Worm (Caenorhabditis elegans) whole organism, L4 larva: ENCODE data around the gene Y61B8A.6.

Source experiments
- Y105C5A.15 ChIP-seq: fragments of 200-800 bp; sonication (Bioruptor generic); IDR thresholded peaks from 2 replicates; pipeline ENCODE4 v1.3.6; 2022; ENCODE audit warnings: missing genetic modification characterization, missing compliant biosample characterization
- Y48G9A.11 ChIP-seq: fragments of 200-800 bp; sonication (Bioruptor generic); IDR thresholded peaks from 2 replicates; pipeline ENCODE4 v1.3.6; 2022; ENCODE audit warnings: missing genetic modification reagents, missing genetic modification characterization, missing compliant biosample characterization
- aha-1 ChIP-seq: fragments of 150-350 bp; peaks from one replicate; lab custom pipeline; 2014; ENCODE audit warnings: missing biosample characterization, missing genetic modification characterization
- aly-2 ChIP-seq: sonication (generic microtip); optimal IDR thresholded peaks from 2 replicates; lab custom pipeline; 2018; ENCODE audit warnings: missing biosample characterization, missing genetic modification characterization
- ceh-44 ChIP-seq: fragments of 200-800 bp; sonication (Bioruptor generic); IDR thresholded peaks from 2 replicates; pipeline ENCODE4 v1.3.6; 2022; ENCODE audit warnings: missing genetic modification reagents, missing genetic modification characterization, missing compliant biosample characterization
- ces-1 ChIP-seq: fragments of 150-350 bp; sonication (generic microtip); optimal IDR thresholded peaks from 4 replicates; lab custom pipeline; 2014; ENCODE audit warnings: missing biosample characterization, missing genetic modification reagents, missing genetic modification characterization
- daf-16 ChIP-seq, 3 experiments: sonication (generic microtip); optimal IDR thresholded peaks; 2 replicates each; lab custom pipeline; 2016 to 2017; ENCODE audit warnings: missing genetic modification characterization in 3 of 3, missing genetic modification reagents in 3 of 3, mild to moderate bottlenecking in 2 of 3, missing compliant biosample characterization in 2 of 3, missing biosample characterization in 1 of 3, moderate library complexity in 1 of 3
- dmd-6 ChIP-seq: fragments of 200-800 bp; sonication (Bioruptor generic); IDR thresholded peaks from 2 replicates; pipeline ENCODE4 v1.3.6; 2022; ENCODE audit warnings: missing genetic modification reagents, missing genetic modification characterization, missing compliant biosample characterization
- dmd-9 ChIP-seq: fragments of 200-800 bp; sonication (Bioruptor generic); IDR thresholded peaks from 2 replicates; pipeline ENCODE4 v1.3.6; 2022; ENCODE audit warnings: missing genetic modification reagents, missing genetic modification characterization, missing compliant biosample characterization
- egl-27 ChIP-seq: sonication (generic microtip); optimal IDR thresholded peaks from 3 replicates; lab custom pipeline; 2017; ENCODE audit warnings: missing biosample characterization, missing genetic modification reagents, missing genetic modification characterization
- hlh-11 ChIP-seq: fragments of 200-800 bp; sonication (Bioruptor generic); optimal IDR thresholded peaks from 2 replicates; lab custom pipeline; 2018; ENCODE audit warnings: mild to moderate bottlenecking, missing genetic modification characterization, missing compliant biosample characterization
- hlh-30 ChIP-seq: sonication (generic microtip); optimal IDR thresholded peaks from 2 replicates; lab custom pipeline; 2017; ENCODE audit warnings: antibody characterized with exemption, mild to moderate bottlenecking, missing genetic modification characterization, missing compliant biosample characterization; ENCODE audit not compliant: insufficient read depth
- lsy-2 ChIP-seq, 2 experiments: fragments of 150-350 bp in 1 of 2; sonication (generic microtip) in 1 of 2; optimal IDR thresholded peaks; 2 replicates each; lab custom pipeline; 2014 to 2017; ENCODE audit warnings: missing biosample characterization in 2 of 2, missing genetic modification characterization in 2 of 2
- mdl-1 ChIP-seq, 2 experiments: fragments of 150-350 bp in 1 of 2; sonication (generic microtip) in 1 of 2; optimal IDR thresholded peaks; 2 replicates each; lab custom pipeline; 2014 to 2017; ENCODE audit warnings: missing biosample characterization in 2 of 2, missing genetic modification characterization in 2 of 2
- mdt-29 ChIP-seq: fragments of 200-800 bp; sonication (Bioruptor generic); IDR thresholded peaks from 2 replicates; pipeline ENCODE4 v1.3.6; 2022; ENCODE audit warnings: missing genetic modification reagents, missing genetic modification characterization, missing compliant biosample characterization
- mxl-3 ChIP-seq: fragments of 200-800 bp; sonication (Bioruptor generic); optimal IDR thresholded peaks from 2 replicates; lab custom pipeline; 2018; ENCODE audit warnings: mild to moderate bottlenecking, missing genetic modification characterization, missing compliant biosample characterization
- nhr-25 ChIP-seq: sonication (generic microtip); optimal IDR thresholded peaks from 2 replicates; lab custom pipeline; 2017; ENCODE audit warnings: missing genetic modification characterization, mild to moderate bottlenecking, missing compliant biosample characterization, antibody characterized with exemption, moderate library complexity, borderline replicate concordance; ENCODE audit not compliant: insufficient read depth
- nhr-28 ChIP-seq: fragments of 150-350 bp; optimal IDR thresholded peaks from 2 replicates; lab custom pipeline; 2014; ENCODE audit warnings: missing biosample characterization, missing genetic modification characterization
- nhr-42 ChIP-seq: fragments of 200-800 bp; sonication (Bioruptor generic); IDR thresholded peaks from 2 replicates; pipeline ENCODE4 v1.3.6; 2022; ENCODE audit warnings: missing genetic modification characterization, missing compliant biosample characterization
- nhr-48 ChIP-seq: sonication (generic microtip); optimal IDR thresholded peaks from 2 replicates; lab custom pipeline; 2016; ENCODE audit warnings: mild to moderate bottlenecking, missing genetic modification characterization, missing compliant biosample characterization
- nhr-76 ChIP-seq: fragments of 150-350 bp; optimal IDR thresholded peaks from 2 replicates; lab custom pipeline; 2014; ENCODE audit warnings: missing biosample characterization, missing genetic modification characterization
- pha-4 ChIP-seq, 2 experiments: fragments of 150-350 bp in 1 of 2; fragments of 200-800 bp in 1 of 2; sonication (Bioruptor generic) in 1 of 2; IDR thresholded peaks in 1 of 2; optimal IDR thresholded peaks in 1 of 2; 2 replicates each; pipeline versions ENCODE4 v1.3.6 to Lab custom; 2014 to 2022; ENCODE audit warnings: missing genetic modification characterization in 2 of 2, missing genetic modification reagents in 2 of 2, missing biosample characterization in 1 of 2, missing compliant biosample characterization in 1 of 2
- php-3 ChIP-seq: fragments of 200-800 bp; sonication (Bioruptor generic); IDR thresholded peaks from 2 replicates; pipeline ENCODE4 v1.3.6; 2022; ENCODE audit warnings: missing genetic modification reagents, missing genetic modification characterization, missing compliant biosample characterization
- pqm-1 ChIP-seq: sonication (generic microtip); optimal IDR thresholded peaks from 2 replicates; lab custom pipeline; 2017; ENCODE audit warnings: missing biosample characterization, missing genetic modification characterization
- tra-1 ChIP-seq: fragments of 200-800 bp; sonication (Bioruptor generic); IDR thresholded peaks from 2 replicates; pipeline ENCODE4 v1.3.6; 2022; ENCODE audit warnings: missing genetic modification reagents, missing genetic modification characterization, missing compliant biosample characterization
- unc-39 ChIP-seq: sonication (generic microtip); optimal IDR thresholded peaks from 2 replicates; lab custom pipeline; 2017; ENCODE audit warnings: missing biosample characterization, missing genetic modification characterization
- unc-62 ChIP-seq, 3 experiments: fragments of 150-350 bp in 1 of 3; sonication (generic microtip); optimal IDR thresholded peaks in 2 of 3; peaks in 1 of 3; 1 replicate in 1 of 3; 2 replicates in 2 of 3; lab custom pipeline; 2014 to 2017; ENCODE audit warnings: missing biosample characterization in 3 of 3, missing genetic modification characterization in 3 of 3, missing genetic modification reagents in 3 of 3, missing genotype in 1 of 3
- zfp-3 ChIP-seq: fragments of 200-800 bp; sonication (Bioruptor generic); conservative IDR thresholded peaks from 2 replicates; pipeline ENCODE4 v1.3.6; 2022; ENCODE audit warnings: missing genetic modification reagents, missing genetic modification characterization, missing compliant biosample characterization
- ztf-11 ChIP-seq: fragments of 150-350 bp; optimal IDR thresholded peaks from 2 replicates; lab custom pipeline; 2014; ENCODE audit warnings: missing biosample characterization, missing genetic modification characterization
- ztf-7 ChIP-seq: fragments of 150-350 bp; optimal IDR thresholded peaks from 2 replicates; lab custom pipeline; 2014; ENCODE audit warnings: missing biosample characterization, missing genetic modification characterization

Y61B8A.6 gene

DNA sequence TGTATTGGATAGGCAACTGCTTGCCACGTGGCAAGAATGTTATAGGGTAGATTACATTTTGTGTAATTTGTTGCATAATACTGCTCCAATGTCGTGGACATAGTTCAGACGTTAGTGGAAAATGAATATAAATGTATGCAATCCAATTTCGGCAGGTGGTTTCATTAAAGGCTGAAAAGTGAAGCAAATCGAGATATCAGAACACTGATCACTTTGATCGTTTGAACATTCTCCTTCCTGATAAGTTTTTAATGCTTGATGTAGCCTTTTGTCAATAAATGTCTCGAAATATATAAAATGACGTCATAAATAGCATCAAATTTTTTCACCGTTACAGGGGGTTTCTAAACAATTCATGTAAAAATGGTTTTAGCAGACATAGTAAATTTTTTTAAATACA is 31.4 kb upstream of the Y61B8A.6 start, which contains the start of gene srh-109:
srh-109 (minus strand) TSS at position 101 of the 400 bp plus-strand sequence.
- TF ChIP-seq ces-1 (GFP tag; lab: Kevin White, UChicago) (no peak), unc-39 (no peak), ztf-11 (tag; lab: Kevin White, UChicago) (no peak)

DNA sequence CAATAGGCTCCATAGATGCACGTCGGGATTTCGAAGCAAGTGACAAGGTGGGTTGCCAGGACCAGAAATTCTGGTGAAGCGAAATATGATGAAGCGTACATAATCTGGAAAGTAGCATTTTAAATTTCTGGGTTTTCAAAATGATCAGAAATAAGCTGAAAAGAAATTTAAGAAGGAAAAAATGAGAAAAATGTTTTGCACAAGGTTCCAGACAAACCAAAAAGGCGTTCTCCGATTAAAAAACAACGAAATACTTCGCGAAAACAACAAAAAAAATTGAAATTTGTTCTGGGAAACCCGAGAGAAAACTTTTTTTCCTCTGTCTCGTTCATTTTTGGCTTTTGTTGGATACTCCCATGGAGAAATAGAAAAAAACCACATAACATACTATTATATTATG is 28.4 kb upstream of the Y61B8A.6 start, which contains the start of gene srh-252:
srh-252 (minus strand) TSS at position 101 of the 400 bp plus-strand sequence.
- TF ChIP-seq hlh-11 (tag; lab: Kevin White, UChicago) = no peak
- TF ChIP-seq nhr-28 (tag; lab: Kevin White, UChicago) = no peak
- no peak for TF ChIP-seq mdl-1 (tag; optimal IDR thresholded peaks at IDR 0.05; lab: Kevin White, UChicago)
- no peak for TF ChIP-seq dmd-9 (GFP tag; lab: Robert Waterston, UW)
- TF ChIP-seq mdt-29 (GFP tag; lab: Robert Waterston, UW) = no peak
- no peak for TF ChIP-seq Y105C5A.15 (GFP tag; lab: Robert Waterston, UW)
- no peak for TF ChIP-seq egl-27 (tag; lab: Kevin White, UChicago)
- no peak for TF ChIP-seq ztf-7 (tag; lab: Kevin White, UChicago)
- no peak for TF ChIP-seq pha-4 (GFP tag; IDR thresholded peaks at IDR 0.05; lab: Robert Waterston, UW)
- TF ChIP-seq pha-4 (tag; optimal IDR thresholded peaks at IDR 0.05; lab: Kevin White, UChicago) = no peak

DNA sequence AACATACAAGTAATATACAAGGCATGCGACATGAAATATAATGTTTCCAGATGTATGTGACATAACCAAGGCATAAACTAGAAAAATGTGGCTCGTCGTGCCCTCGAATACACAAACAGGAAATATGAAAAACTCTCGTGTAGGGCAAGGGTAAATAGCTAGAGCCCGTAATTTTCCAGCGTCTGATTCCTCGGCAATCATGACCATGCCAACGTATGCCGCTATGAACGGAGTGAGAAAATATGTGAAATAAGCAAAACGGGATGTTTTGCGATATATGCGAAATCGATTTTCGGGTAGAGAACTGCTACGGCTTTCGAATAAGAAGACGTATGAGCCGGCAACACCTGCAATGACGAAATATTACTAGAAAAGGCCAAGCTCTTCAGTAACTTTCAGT is 26.3 kb upstream of the Y61B8A.6 start, which contains the start of gene scl-25:
scl-25 (plus strand) TSS at position 301 of the 400 bp plus-strand sequence.
- TF ChIP-seq nhr-48 (no peak), unc-62 (GFP tag; optimal IDR thresholded peaks at IDR 0.05 in 1 of 2; lab: Kevin White, UChicago) (peak in 1 of 2 experiments; percentile 47), unc-62 (tag; optimal IDR thresholded peaks at IDR 0.05; lab: Kevin White, UChicago) (no peak)
- TF ChIP-seq, all 104 proteins: peak for 1

DNA sequence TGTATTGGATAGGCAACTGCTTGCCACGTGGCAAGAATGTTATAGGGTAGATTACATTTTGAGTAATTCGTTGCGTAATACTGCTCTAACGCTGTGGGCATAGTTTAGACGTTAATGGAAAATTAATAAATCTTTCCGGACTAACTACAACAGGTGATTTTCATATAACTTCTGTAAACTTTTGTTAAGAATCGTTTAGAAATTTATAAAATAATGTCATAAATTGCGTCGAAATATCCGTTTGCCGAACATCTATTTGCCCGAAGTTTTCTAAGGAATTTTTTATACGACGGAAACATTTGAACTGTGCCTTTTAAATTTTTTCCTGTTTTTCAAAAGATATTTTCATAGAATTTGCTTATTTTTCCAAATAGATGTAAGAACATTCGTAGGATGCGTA is 25.6 kb upstream of the Y61B8A.6 start, which contains the start of gene srh-112:
srh-112 (minus strand) TSS at position 101 of the 400 bp plus-strand sequence.
- TF ChIP-seq ceh-44 (GFP tag; lab: Robert Waterston, UW) (no peak), Y105C5A.15 (GFP tag; lab: Robert Waterston, UW) (no peak), Y48G9A.11 (GFP tag; lab: Robert Waterston, UW) (no peak), nhr-25 (no peak), aha-1 (tag; lab: Kevin White, UChicago) (peak; percentile 16), lsy-2 (tag; optimal IDR thresholded peaks at IDR 0.05; lab: Kevin White, UChicago) (no peak), mxl-3 (GFP tag; lab: Kevin White, UChicago) (no peak)

DNA sequence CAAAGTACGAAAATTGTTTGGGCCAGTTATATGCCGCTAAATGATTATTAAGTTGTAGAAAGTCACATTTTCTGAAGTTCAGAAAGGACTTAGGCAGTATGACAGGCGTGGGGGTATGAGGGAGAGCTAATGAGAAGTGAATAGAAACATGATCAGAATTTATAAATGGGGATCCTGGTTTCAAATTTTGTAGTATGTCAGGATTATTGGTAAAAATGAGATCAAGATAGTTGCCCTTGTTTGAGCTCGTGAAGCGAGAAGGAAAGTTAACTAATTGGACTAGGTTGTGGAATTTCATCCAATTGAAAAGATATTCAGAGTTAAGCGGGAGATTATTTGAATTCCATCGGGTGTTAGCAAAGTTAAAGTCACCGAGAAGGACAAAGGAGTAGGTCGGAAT is 19.3 kb upstream of the Y61B8A.6 start:
- TF ChIP-seq unc-62 (GFP tag; optimal IDR thresholded peaks at IDR 0.05 in 1 of 2; lab: Kevin White, UChicago) (peak in 1 of 2 experiments; percentile 98), unc-62 (tag; optimal IDR thresholded peaks at IDR 0.05; lab: Kevin White, UChicago) (no peak), pha-4 (GFP tag; IDR thresholded peaks at IDR 0.05; lab: Robert Waterston, UW) (no peak), pha-4 (tag; optimal IDR thresholded peaks at IDR 0.05; lab: Kevin White, UChicago) (no peak)

DNA sequence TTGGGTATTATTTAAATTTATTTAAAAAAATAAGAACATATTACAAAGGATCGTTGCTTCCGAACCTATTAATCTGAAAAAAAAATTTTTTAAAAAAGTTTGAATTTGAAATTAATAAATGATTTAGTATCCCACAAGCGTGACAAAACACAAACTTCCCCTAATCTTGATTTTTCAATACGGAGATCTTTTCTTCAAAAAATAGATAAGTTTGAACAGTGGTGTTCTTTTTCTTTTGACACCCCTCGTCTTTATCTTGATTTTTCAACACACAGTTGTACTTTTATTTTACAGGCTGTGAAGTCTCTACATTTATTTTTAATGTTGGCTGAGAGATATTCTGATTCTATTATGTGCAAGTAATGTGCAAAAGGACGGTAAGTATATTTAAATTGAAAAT is 15.4 kb upstream of the Y61B8A.6 start, which contains the start of gene T19C9.10:
T19C9.10 (plus strand) TSS at position 248 of the 400 bp plus-strand sequence.
- TF ChIP-seq aha-1 (tag; lab: Kevin White, UChicago) (peak; percentile 54), nhr-76 (tag; lab: Kevin White, UChicago) (no peak)

DNA sequence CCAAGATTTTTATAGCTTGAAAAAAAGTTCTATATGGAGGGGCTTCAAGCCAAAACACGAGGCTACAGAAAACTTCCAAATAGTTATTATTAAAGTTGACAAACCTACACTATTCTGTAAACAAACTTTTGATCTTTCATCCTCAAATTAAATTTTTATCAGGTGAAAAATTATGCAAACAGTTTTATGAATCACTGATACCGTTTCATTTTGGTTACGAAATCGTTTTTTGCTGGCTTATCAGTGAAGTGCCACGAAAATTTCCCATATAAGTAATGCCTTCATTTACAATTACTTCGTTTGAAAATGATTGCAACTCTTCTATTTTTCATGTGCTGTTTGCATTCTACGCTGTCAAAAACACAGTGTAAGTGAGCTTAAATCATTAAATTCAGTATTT is 12.9 kb upstream of the Y61B8A.6 start, which contains the start of gene T19C9.8:
T19C9.8 (plus strand) TSS at position 299 of the 400 bp plus-strand sequence.
- TF ChIP-seq mdl-1 (tag; optimal IDR thresholded peaks at IDR 0.05; lab: Kevin White, UChicago) (no peak), zfp-3 (GFP tag; lab: Robert Waterston, UW) (no peak), ceh-44 (GFP tag; lab: Robert Waterston, UW) (no peak), hlh-11 (tag; lab: Kevin White, UChicago) (peak; percentile 55), php-3 (0 out of 2 replicates have a peak, but pooled peaks have one; percentile 51), hlh-30 (no peak), nhr-42 (GFP tag; lab: Robert Waterston, UW) (no peak), pqm-1 (tag; lab: Kevin White, UChicago) (peak; percentile 74), aly-2 (no peak), dmd-6 (GFP tag; lab: Robert Waterston, UW) (peak; percentile 37; the same call in 1 of the 2 replicates), tra-1 (GFP tag; lab: Robert Waterston, UW) (no peak), daf-16 (GFP tag; optimal IDR thresholded peaks at IDR 0.05; lab: Kevin White, UChicago) (no peak), daf-16 (tag; optimal IDR thresholded peaks at IDR 0.05; lab: Kevin White, UChicago) (peak; percentile 83), nhr-28 (tag; lab: Kevin White, UChicago) (peak; percentile 74)
